Worm (Caenorhabditis elegans) whole organism, young adult: ENCODE results near the gene dod-19.

Experiments
- B0261.1 ChIP-seq: sonication (generic microtip); optimal IDR thresholded peaks from 2 replicates; lab custom pipeline; 2016; ENCODE audit warnings: mild to moderate bottlenecking, missing genetic modification characterization, moderate library complexity, missing compliant biosample characterization
- F49E8.2 ChIP-seq: sonication (generic microtip); optimal IDR thresholded peaks from 3 replicates; lab custom pipeline; 2017; ENCODE audit warnings: missing genetic modification characterization, mild to moderate bottlenecking, missing compliant biosample characterization, antibody characterized with exemption, moderate library complexity; ENCODE audit not compliant: insufficient read depth
- ama-1 ChIP-seq, 3 experiments: fragments of 150-350 bp in 1 of 3; sonication (generic microtip) in 2 of 3; optimal IDR thresholded peaks; 2 replicates each; lab custom pipeline; 2014 to 2018; ENCODE audit warnings: missing biosample characterization in 2 of 3, missing genetic modification characterization in 2 of 3, missing genetic modification reagents in 2 of 3
- attf-3 ChIP-seq: fragments of 200-800 bp; sonication (Bioruptor generic); conservative IDR thresholded peaks from 2 replicates; pipeline ENCODE4 v1.3.6; 2022; ENCODE audit warnings: missing genetic modification reagents, missing genetic modification characterization, missing compliant biosample characterization
- gei-17 ChIP-seq: fragments of 200-800 bp; sonication (Bioruptor generic); optimal IDR thresholded peaks from 2 replicates; lab custom pipeline; 2018; ENCODE audit warnings: mild to moderate bottlenecking, missing genetic modification characterization, missing compliant biosample characterization
- lsl-1 ChIP-seq: fragments of 200-800 bp; sonication (Bioruptor generic); optimal IDR thresholded peaks from 2 replicates; lab custom pipeline; 2018; ENCODE audit warnings: mild to moderate bottlenecking, missing genetic modification characterization, moderate library complexity, missing compliant biosample characterization
- nhr-120 ChIP-seq: fragments of 200-800 bp; sonication (Bioruptor generic); IDR thresholded peaks from 2 replicates; pipeline ENCODE4 v1.3.6; 2022; ENCODE audit warnings: missing genetic modification characterization, missing compliant biosample characterization
- snpc-4 ChIP-seq, 5 experiments: fragments of 150-350 bp in 1 of 5; sonication (generic microtip) in 4 of 5; optimal IDR thresholded peaks; 2 replicates each; lab custom pipeline; 2014 to 2018; ENCODE audit warnings: missing genetic modification characterization in 5 of 5, missing biosample characterization in 3 of 5, antibody characterized with exemption in 2 of 5, mild to moderate bottlenecking in 2 of 5, missing compliant biosample characterization in 2 of 5, missing genotype in 2 of 5, moderate library complexity in 2 of 5, missing genetic modification reagents in 1 of 5
- unc-62 ChIP-seq: fragments of 150-350 bp; optimal IDR thresholded peaks from 2 replicates; lab custom pipeline; 2014; ENCODE audit warnings: missing biosample characterization, missing genetic modification reagents, missing genetic modification characterization
- ztf-18 ChIP-seq: sonication (generic microtip); optimal IDR thresholded peaks from 2 replicates; lab custom pipeline; 2016; ENCODE audit warnings: missing genotype, mild to moderate bottlenecking, missing genetic modification characterization, missing compliant biosample characterization
- ztf-26 ChIP-seq: sonication (generic microtip); optimal IDR thresholded peaks from 2 replicates; lab custom pipeline; 2017; ENCODE audit warnings: missing genetic modification characterization, missing compliant biosample characterization

ce11 chrV:462263-462662, 47.7 kb upstream of the dod-19 start, which contains the start of gene nhr-202:
- TF ChIP-seq unc-62: no peak
- no peak for TF ChIP-seq ztf-26
- no peak for TF ChIP-seq F49E8.2 (tag; lab: Kevin White, UChicago)
- no peak for TF ChIP-seq ama-1 (optimal IDR thresholded peaks at IDR 0.05; lab: Kevin White, UChicago)
- no peak for TF ChIP-seq ama-1 (GFP tag; optimal IDR thresholded peaks at IDR 0.05; lab: Kevin White, UChicago)
- TF ChIP-seq snpc-4 (GFP tag; optimal IDR thresholded peaks at IDR 0.05; lab: Kevin White, UChicago): no peak
- no peak for TF ChIP-seq snpc-4 (tag; optimal IDR thresholded peaks at IDR 0.05; lab: Kevin White, UChicago)
- no peak for TF ChIP-seq attf-3 (GFP tag; lab: Robert Waterston, UW)
- no peak for TF ChIP-seq B0261.1 (tag; lab: Kevin White, UChicago)
- no peak for TF ChIP-seq lsl-1 (GFP tag; lab: Kevin White, UChicago)
- no peak for TF ChIP-seq ztf-18 (tag; lab: Kevin White, UChicago)
- no peak for TF ChIP-seq gei-17 (GFP tag; lab: Kevin White, UChicago)
- TF ChIP-seq nhr-120 (GFP tag; lab: Robert Waterston, UW): no peak
